Worm (Caenorhabditis elegans) whole organism, early embryonic: ENCODE measurements around the gene F54H5.5.

Source experiments
- B0310.2 ChIP-seq: sonication (generic microtip); optimal IDR thresholded peaks from 2 replicates; lab custom pipeline; 2016; ENCODE audit warnings: mild to moderate bottlenecking, missing genetic modification characterization, missing compliant biosample characterization
- F13C5.2 ChIP-seq: sonication (generic microtip); optimal IDR thresholded peaks from 2 replicates; lab custom pipeline; 2017; ENCODE audit warnings: mild to moderate bottlenecking, missing genetic modification characterization, inconsistent platforms, missing compliant biosample characterization
- aly-1 ChIP-seq: sonication (generic microtip); optimal IDR thresholded peaks from 2 replicates; lab custom pipeline; 2016; ENCODE audit warnings: missing genetic modification characterization, missing compliant biosample characterization
- ama-1 ChIP-seq: fragments of 150-350 bp; optimal IDR thresholded peaks from 2 replicates; lab custom pipeline; 2014
- ceh-13 ChIP-seq: fragments of 200-800 bp; sonication (Bioruptor generic); optimal IDR thresholded peaks from 2 replicates; lab custom pipeline; 2018; ENCODE audit warnings: mild to moderate bottlenecking, missing genetic modification characterization, missing compliant biosample characterization
- ceh-36 ChIP-seq: sonication (generic microtip); optimal IDR thresholded peaks from 2 replicates; lab custom pipeline; 2016; ENCODE audit warnings: missing genetic modification characterization, inconsistent platforms, missing compliant biosample characterization
- ets-7 ChIP-seq: sonication (generic microtip); optimal IDR thresholded peaks from 2 replicates; lab custom pipeline; 2016; ENCODE audit warnings: missing genotype, missing genetic modification characterization, missing compliant biosample characterization
- flt-1 ChIP-seq: fragments of 200-800 bp; sonication (Bioruptor generic); IDR thresholded peaks from 2 replicates; pipeline ENCODE4 v1.3.6; 2022; ENCODE audit warnings: missing genetic modification characterization, missing compliant biosample characterization
- hmbx-1 ChIP-seq: sonication (generic microtip); optimal IDR thresholded peaks from 2 replicates; lab custom pipeline; 2016; ENCODE audit warnings: mild to moderate bottlenecking, missing genetic modification characterization, missing compliant biosample characterization
- hmg-4 ChIP-seq: fragments of 200-800 bp; sonication (Bioruptor generic); optimal IDR thresholded peaks from 2 replicates; lab custom pipeline; 2018; ENCODE audit warnings: mild to moderate bottlenecking, missing genetic modification characterization, missing compliant biosample characterization
- hnd-1 ChIP-seq: sonication (generic microtip); optimal IDR thresholded peaks from 2 replicates; lab custom pipeline; 2016; ENCODE audit warnings: missing genetic modification characterization, missing compliant biosample characterization
- pes-1 ChIP-seq: fragments of 200-800 bp; sonication (Bioruptor generic); IDR thresholded peaks from 2 replicates; pipeline ENCODE4 v1.3.6; 2022; ENCODE audit warnings: missing genetic modification reagents, missing genetic modification characterization, missing compliant biosample characterization
- scrt-1 ChIP-seq: fragments of 200-800 bp; sonication (Bioruptor generic); IDR thresholded peaks from 2 replicates; pipeline ENCODE4 v1.3.6; 2022; ENCODE audit warnings: missing genetic modification characterization, missing compliant biosample characterization
- sea-1 ChIP-seq: fragments of 200-800 bp; sonication (Bioruptor generic); conservative IDR thresholded peaks from 2 replicates; pipeline ENCODE4 v1.3.6; 2022; ENCODE audit warnings: missing genetic modification characterization, missing compliant biosample characterization
- tbx-11 ChIP-seq: fragments of 200-800 bp; sonication (Bioruptor generic); IDR thresholded peaks from 2 replicates; pipeline ENCODE4 v1.3.6; 2022; ENCODE audit warnings: missing genetic modification characterization, missing compliant biosample characterization
- tbx-37 ChIP-seq: fragments of 200-800 bp; sonication (Bioruptor generic); conservative IDR thresholded peaks from 2 replicates; pipeline ENCODE4 v1.3.6; 2022; ENCODE audit warnings: missing genetic modification reagents, missing genetic modification characterization, missing compliant biosample characterization
- tra-4 ChIP-seq: sonication (generic microtip); optimal IDR thresholded peaks from 2 replicates; lab custom pipeline; 2017; ENCODE audit warnings: missing genetic modification characterization, missing compliant biosample characterization

The F54H5.5 gene

ce11 chrII:6636136-6636535 is 9.1 kb upstream of the F54H5.5 start, which contains the start of gene T19D12.5:
TSS of gene T19D12.5 (minus strand) at chrII:6636236.
- TF ChIP-seq sea-1 (GFP tag; lab: Robert Waterston, UW), result no peak
- no peak for TF ChIP-seq tbx-11 (GFP tag; lab: Robert Waterston, UW)
- TF ChIP-seq tra-4, result no peak
- no peak for TF ChIP-seq scrt-1 (GFP tag; lab: Robert Waterston, UW)
- TF ChIP-seq ets-7 (tag; lab: Kevin White, UChicago), result no peak
- no peak for TF ChIP-seq ama-1 (lab: Kevin White, UChicago)
- no peak for TF ChIP-seq flt-1
- no peak for TF ChIP-seq hnd-1 (tag; lab: Kevin White, UChicago)
- TF ChIP-seq hmg-4, result no peak
- no peak for TF ChIP-seq tbx-37
- TF ChIP-seq B0310.2 (tag; lab: Kevin White, UChicago), result no peak
- no peak for TF ChIP-seq aly-1
- TF ChIP-seq hmbx-1, result no peak
- no peak for TF ChIP-seq ceh-13
- no peak for TF ChIP-seq F13C5.2 (tag; lab: Kevin White, UChicago)
- no peak for TF ChIP-seq pes-1 (GFP tag; lab: Robert Waterston, UW)
- no peak for TF ChIP-seq ceh-36 (tag; lab: Kevin White, UChicago)

- TF ChIP-seq tbx-11 (GFP tag; lab: Robert Waterston, UW), result no peak
- TF ChIP-seq sea-1 (GFP tag; lab: Robert Waterston, UW), result no peak
- no peak for TF ChIP-seq hmg-4
- no peak for TF ChIP-seq tbx-37
- TF ChIP-seq hnd-1 (tag; lab: Kevin White, UChicago), result no peak
- no peak for TF ChIP-seq scrt-1 (GFP tag; lab: Robert Waterston, UW)
- TF ChIP-seq hmbx-1, result no peak
Measured at ce11 chrII:6631995-6632394, 4.9 kb upstream of the F54H5.5 start.

DNA sequence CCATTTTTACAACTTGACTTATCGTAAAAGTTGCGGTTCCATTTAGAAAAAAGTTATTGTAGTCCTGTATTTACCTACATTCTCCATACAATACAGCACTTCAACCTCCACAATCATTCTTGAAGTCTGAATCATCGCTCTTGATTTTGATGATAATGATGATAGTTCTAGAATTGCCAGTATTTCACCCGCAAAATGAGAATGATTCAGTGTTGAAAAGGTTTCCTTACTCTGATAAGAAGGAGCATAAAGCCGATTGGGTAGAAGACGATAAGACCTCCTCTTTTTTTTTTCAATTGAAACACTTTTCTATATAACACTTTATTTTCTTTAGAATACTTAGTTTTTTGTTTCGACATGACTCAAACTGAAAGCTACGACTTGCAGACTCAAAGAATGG is 3.7 kb upstream of the F54H5.5 start, which contains the start of gene T19D12.4:
T19D12.4 (plus strand) TSS at position 295 of the 400 bp plus-strand sequence.
- no peak for TF ChIP-seq hmg-4
- TF ChIP-seq F13C5.2 (tag; lab: Kevin White, UChicago), result no peak
- no peak for TF ChIP-seq flt-1
- no peak for TF ChIP-seq aly-1
- TF ChIP-seq scrt-1 (GFP tag; lab: Robert Waterston, UW), result no peak
- TF ChIP-seq hmbx-1, result no peak
- no peak for TF ChIP-seq ama-1 (lab: Kevin White, UChicago)
- no peak for TF ChIP-seq tra-4
- TF ChIP-seq tbx-11 (GFP tag; lab: Robert Waterston, UW), result no peak
- no peak for TF ChIP-seq hnd-1 (tag; lab: Kevin White, UChicago)
- no peak for TF ChIP-seq sea-1 (GFP tag; lab: Robert Waterston, UW)
- no peak for TF ChIP-seq B0310.2 (tag; lab: Kevin White, UChicago)

DNA sequence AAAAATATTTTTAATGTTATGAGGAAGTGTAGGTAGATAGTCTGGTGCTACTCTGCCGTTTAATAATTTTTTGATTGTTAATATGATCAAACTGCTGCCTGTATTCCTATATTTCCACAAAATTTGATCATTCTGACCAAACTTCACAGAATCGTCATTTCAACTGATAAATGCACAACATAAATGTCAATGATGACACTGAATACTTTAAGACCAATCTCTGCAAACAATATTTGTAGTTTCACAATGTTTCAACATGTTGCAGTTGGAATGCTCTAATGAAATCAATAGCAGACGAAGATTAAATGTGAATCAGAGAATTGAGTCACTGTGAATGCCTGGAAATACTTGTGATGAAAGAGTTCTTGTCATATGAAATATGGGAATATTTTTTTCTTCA is 2.7 kb upstream of the F54H5.5 start:
- TF ChIP-seq pes-1 (GFP tag; lab: Robert Waterston, UW), result no peak

DNA sequence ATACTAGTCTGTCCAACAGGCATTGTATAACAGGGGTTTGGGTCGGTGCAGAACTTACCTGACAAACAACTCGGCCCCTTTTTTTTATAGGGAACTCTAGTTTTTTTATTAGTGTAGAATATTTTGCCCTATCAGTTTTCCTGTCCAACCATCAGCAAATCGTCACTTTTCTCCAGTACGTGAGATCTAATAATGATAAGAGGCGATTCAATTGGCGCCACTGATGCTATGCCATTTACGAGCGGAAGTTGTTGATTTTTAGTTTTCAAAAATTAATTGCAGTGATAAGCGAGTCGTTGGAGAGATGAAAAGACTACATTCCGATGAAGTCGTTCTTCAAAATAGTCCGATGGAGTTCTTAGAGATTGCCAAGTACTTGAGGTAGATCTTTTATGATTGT is 1.3 kb upstream of the F54H5.5 start:
- TF ChIP-seq tra-4 (no peak), hmg-4 (no peak), tbx-37 (no peak), hmbx-1 (no peak), B0310.2 (tag; lab: Kevin White, UChicago) (no peak), flt-1 (no peak), hnd-1 (tag; lab: Kevin White, UChicago) (no peak), ceh-36 (tag; lab: Kevin White, UChicago) (no peak), ama-1 (lab: Kevin White, UChicago) (no peak), pes-1 (GFP tag; lab: Robert Waterston, UW) (no peak), ceh-13 (no peak), tbx-11 (GFP tag; lab: Robert Waterston, UW) (no peak), F13C5.2 (tag; lab: Kevin White, UChicago) (no peak), aly-1 (no peak), sea-1 (GFP tag; lab: Robert Waterston, UW) (no peak), ets-7 (tag; lab: Kevin White, UChicago) (no peak), scrt-1 (GFP tag; lab: Robert Waterston, UW) (no peak)

DNA sequence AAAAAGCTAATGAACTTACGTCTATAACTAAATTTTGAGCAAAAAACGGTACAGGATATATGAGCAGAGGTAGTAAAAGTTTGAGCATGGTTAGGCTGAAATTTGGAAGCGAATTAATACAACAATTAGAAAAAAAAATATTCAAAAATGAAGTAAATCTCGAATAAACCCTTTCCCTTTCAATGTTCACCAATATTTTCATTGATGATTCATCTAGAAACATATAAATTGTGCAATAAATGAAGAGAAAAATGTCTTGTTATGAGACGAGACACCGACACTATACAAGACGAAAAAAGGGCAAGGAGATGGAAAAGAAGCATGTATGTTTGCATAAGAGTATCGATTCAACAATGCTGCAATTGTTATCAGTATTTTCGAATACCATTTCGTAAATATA is 1.8 kb downstream of the F54H5.5 start, which contains the start of gene F54H5.14:
F54H5.14 (minus strand) TSS at position 101 of the 400 bp plus-strand sequence.
- TF ChIP-seq hnd-1 (tag; lab: Kevin White, UChicago), result no peak
- no peak for TF ChIP-seq tbx-37
- no peak for TF ChIP-seq hmg-4
- no peak for TF ChIP-seq ceh-13
- TF ChIP-seq ama-1 (lab: Kevin White, UChicago), result no peak
- TF ChIP-seq ceh-36 (tag; lab: Kevin White, UChicago), result no peak
- no peak for TF ChIP-seq sea-1 (GFP tag; lab: Robert Waterston, UW)
- TF ChIP-seq aly-1, result no peak
- TF ChIP-seq ets-7 (tag; lab: Kevin White, UChicago), result no peak
- no peak for TF ChIP-seq tbx-11 (GFP tag; lab: Robert Waterston, UW)
- TF ChIP-seq flt-1, result no peak

DNA sequence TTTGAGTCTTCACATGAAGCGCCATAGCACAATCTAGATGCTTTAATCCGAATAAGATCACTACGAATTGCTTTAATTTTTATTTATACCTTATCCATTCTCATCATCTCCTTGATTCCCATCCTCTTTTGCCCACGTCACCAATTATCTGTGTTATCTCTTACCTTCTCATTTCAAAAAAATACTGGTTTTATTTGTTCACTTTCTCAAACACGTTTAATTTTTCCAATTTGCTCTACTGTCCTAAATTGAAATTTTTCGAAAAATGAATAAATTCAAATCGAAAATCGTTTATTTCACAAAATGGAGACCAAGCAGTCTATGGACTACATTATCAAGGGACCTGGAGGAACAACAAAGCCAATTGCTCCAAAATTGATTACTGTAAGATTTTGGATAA is 5.2 kb downstream of the F54H5.5 start, which contains the start of gene F54H5.3:
F54H5.3 (plus strand) TSS at position 301 of the 400 bp plus-strand sequence.
- TF ChIP-seq ets-7 (tag; lab: Kevin White, UChicago), result no peak

ce11 chrII:6619007-6619406 is 8.1 kb downstream of the F54H5.5 start:
- no peak for TF ChIP-seq ceh-36 (tag; lab: Kevin White, UChicago)
- no peak for TF ChIP-seq pes-1 (GFP tag; lab: Robert Waterston, UW)

- TF ChIP-seq ceh-13 (no peak), ets-7 (tag; lab: Kevin White, UChicago) (no peak), hmg-4 (no peak), ama-1 (lab: Kevin White, UChicago) (no peak), sea-1 (GFP tag; lab: Robert Waterston, UW) (no peak), scrt-1 (GFP tag; lab: Robert Waterston, UW) (no peak), B0310.2 (tag; lab: Kevin White, UChicago) (no peak), tra-4 (no peak), hnd-1 (tag; lab: Kevin White, UChicago) (no peak)
Measured at ce11 chrII:6616770-6617169, 10.3 kb downstream of the F54H5.5 start, which contains the start of gene klf-3. TSS of gene klf-3 (plus strand) at chrII:6616878.
